Worm (Caenorhabditis elegans) whole organism, L4 larva: Measurements from ENCODE around the gene K08D8.7.

ENCODE experiments used
- ama-1 ChIP-seq: fragments of 150-350 bp; optimal IDR thresholded peaks from 2 replicates; lab custom pipeline; 2014; ENCODE audit warnings: inconsistent platforms, mixed read lengths
- lin-13 ChIP-seq: fragments of 150-350 bp; optimal IDR thresholded peaks from 2 replicates; lab custom pipeline; 2014; ENCODE audit warnings: missing biosample characterization, missing genetic modification reagents, missing genetic modification characterization
- snpc-4 ChIP-seq: fragments of 150-350 bp; optimal IDR thresholded peaks from 2 replicates; lab custom pipeline; 2014; ENCODE audit warnings: missing biosample characterization, missing genetic modification characterization
- ztf-11 ChIP-seq: fragments of 150-350 bp; optimal IDR thresholded peaks from 2 replicates; lab custom pipeline; 2014; ENCODE audit warnings: missing biosample characterization, missing genetic modification characterization

ce11 chrIV:12926639-12927038 lies 30.0 kb downstream of the K08D8.7 start, which contains the start of gene srlf-5:
- TF ChIP-seq lin-13 (GFP tag; lab: Kevin White, UChicago) (no peak), ama-1 (lab: Kevin White, UChicago) (no peak), snpc-4 (tag; lab: Kevin White, UChicago) (no peak), ztf-11 (no peak)
